Fruit fly (Drosophila melanogaster) whole organism, embryonic: ENCODE data around the gene CG8641.

ENCODE experiments used
- BEAF-32 ChIP-seq: fragments of 200-800 bp; sonication (Bioruptor generic); optimal IDR thresholded peaks from 3 replicates; lab custom pipeline; 2017; ENCODE audit warnings: missing biosample characterization, missing genetic modification characterization, mild to moderate bottlenecking, moderate library complexity, missing genetic modification reagents
- CG10431 ChIP-seq: fragments of 200-800 bp; sonication (Bioruptor generic); optimal IDR thresholded peaks from 3 replicates; lab custom pipeline; 2018; ENCODE audit warnings: missing biosample characterization, mild to moderate bottlenecking, missing genetic modification characterization
- CG10462 ChIP-seq: fragments of 200-800 bp; sonication (Bioruptor generic); optimal IDR thresholded peaks from 2 replicates; lab custom pipeline; 2016; ENCODE audit warnings: missing biosample characterization, missing genetic modification characterization
- CG10565 ChIP-seq: fragments of 200-800 bp; sonication (Bioruptor generic); optimal IDR thresholded peaks from 3 replicates; lab custom pipeline; 2016; ENCODE audit warnings: missing biosample characterization, mild to moderate bottlenecking, missing genetic modification characterization
- CG11695 ChIP-seq: fragments of 200-800 bp; sonication (Bioruptor generic); IDR thresholded peaks from 3 replicates; pipeline ENCODE4 v1.3.6; 2022; ENCODE audit warnings: missing biosample characterization, missing genetic modification characterization
- CG11723 ChIP-seq: fragments of 200-800 bp; sonication (Bioruptor generic); optimal IDR thresholded peaks from 2 replicates; lab custom pipeline; 2017; ENCODE audit warnings: missing biosample characterization, mild to moderate bottlenecking, missing genetic modification characterization
- CG12236 ChIP-seq: fragments of 200-800 bp; sonication (Bioruptor generic); optimal IDR thresholded peaks from 2 replicates; lab custom pipeline; 2016; ENCODE audit warnings: missing biosample characterization, missing genetic modification characterization
- CG13296 ChIP-seq: fragments of 200-800 bp; sonication (Bioruptor generic); optimal IDR thresholded peaks from 3 replicates; lab custom pipeline; 2018; ENCODE audit warnings: missing biosample characterization, mild to moderate bottlenecking, missing genetic modification characterization
- CG2129 ChIP-seq: fragments of 200-800 bp; sonication (Bioruptor generic); IDR thresholded peaks from 2 replicates; pipeline ENCODE4 v1.3.6; 2022; ENCODE audit warnings: missing biosample characterization, missing genetic modification characterization; ENCODE audit not compliant: partially characterized antibody
- CG31441 ChIP-seq: fragments of 200-800 bp; sonication (Bioruptor generic); IDR thresholded peaks from 2 replicates; pipeline ENCODE4 v1.3.6; 2022; ENCODE audit warnings: missing biosample characterization, missing genetic modification characterization
- CG32772 ChIP-seq: fragments of 200-800 bp; sonication (Bioruptor generic); IDR thresholded peaks from 2 replicates; pipeline ENCODE4 v1.3.6; 2022; ENCODE audit warnings: missing biosample characterization, missing genetic modification characterization
- CG33557 ChIP-seq: fragments of 200-800 bp; sonication (Bioruptor generic); optimal IDR thresholded peaks from 2 replicates; lab custom pipeline; 2019; ENCODE audit warnings: missing biosample characterization, mild to moderate bottlenecking, missing genetic modification characterization, moderate library complexity
- CG4730 ChIP-seq: fragments of 200-800 bp; sonication (Bioruptor generic); IDR thresholded peaks from 2 replicates; pipeline ENCODE4 v1.3.6; 2022; ENCODE audit warnings: missing biosample characterization, missing genetic modification characterization
- CG6813 ChIP-seq: fragments of 200-800 bp; sonication (Bioruptor generic); optimal IDR thresholded peaks from 2 replicates; lab custom pipeline; 2017; ENCODE audit warnings: missing biosample characterization, missing genetic modification characterization, mild to moderate bottlenecking, moderate library complexity, missing genetic modification reagents
- CG8765 ChIP-seq: fragments of 200-800 bp; sonication (Bioruptor generic); IDR thresholded peaks from 2 replicates; pipeline ENCODE4 v1.3.6; 2022; ENCODE audit warnings: missing biosample characterization, missing genetic modification characterization
- CG9215 ChIP-seq: fragments of 200-800 bp; sonication (Bioruptor generic); IDR thresholded peaks from 2 replicates; pipeline ENCODE4 v1.3.6; 2022; ENCODE audit warnings: missing biosample characterization, missing genetic modification characterization
- CG9727 ChIP-seq: fragments of 200-800 bp; sonication (Bioruptor generic); optimal IDR thresholded peaks from 3 replicates; lab custom pipeline; 2017; ENCODE audit warnings: missing biosample characterization, mild to moderate bottlenecking, missing genetic modification characterization
- Deaf1 ChIP-seq: fragments of 200-800 bp; optimal IDR thresholded peaks from 3 replicates; lab custom pipeline; 2019; ENCODE audit warnings: missing biosample characterization, mild to moderate bottlenecking, missing genetic modification characterization, moderate library complexity
- Doc3 ChIP-seq: fragments of 200-800 bp; sonication (Bioruptor generic); IDR thresholded peaks from 3 replicates; pipeline ENCODE4 v1.3.6; 2022; ENCODE audit warnings: missing biosample characterization, missing genetic modification characterization; ENCODE audit not compliant: partially characterized antibody
- Drgx ChIP-seq: fragments of 200-800 bp; sonication (Bioruptor generic); IDR thresholded peaks from 2 replicates; pipeline ENCODE4 v1.3.6; 2022; ENCODE audit warnings: missing biosample characterization, missing genetic modification characterization
- Ets65A ChIP-seq: fragments of 200-800 bp; sonication (Bioruptor generic); peaks from one replicate; lab custom pipeline; 2016; ENCODE audit warnings: missing biosample characterization, missing genetic modification characterization
- Lhr ChIP-seq: fragments of 200-800 bp; sonication (Bioruptor generic); optimal IDR thresholded peaks from 3 replicates; lab custom pipeline; 2017; ENCODE audit warnings: mild to moderate bottlenecking, missing biosample characterization, missing genetic modification reagents, missing genetic modification characterization
- Myb ChIP-seq: fragments of 200-800 bp; sonication (Bioruptor generic); optimal IDR thresholded peaks from 2 replicates; lab custom pipeline; 2016; ENCODE audit warnings: missing biosample characterization, missing genetic modification characterization
- Tbp ChIP-seq: fragments of >200 bp; optimal IDR thresholded peaks from 2 replicates; lab custom pipeline; 2018; ENCODE audit warnings: missing biosample characterization, missing genetic modification characterization
- az2 ChIP-seq: fragments of 200-800 bp; sonication (Bioruptor generic); optimal IDR thresholded peaks from 3 replicates; lab custom pipeline; 2016; ENCODE audit warnings: missing biosample characterization, missing genetic modification characterization
- btn ChIP-seq: fragments of 200-800 bp; sonication (Bioruptor generic); optimal IDR thresholded peaks from 2 replicates; lab custom pipeline; 2016; ENCODE audit warnings: missing biosample characterization, missing genetic modification characterization
- ci ChIP-seq: fragments of 200-800 bp; sonication (Bioruptor generic); IDR thresholded peaks from 3 replicates; pipeline ENCODE4 v1.3.6; 2022; ENCODE audit warnings: missing biosample characterization, missing genetic modification characterization
- dati ChIP-seq: fragments of 200-800 bp; sonication (Bioruptor generic); IDR thresholded peaks from 2 replicates; pipeline ENCODE4 v1.3.6; 2022; ENCODE audit warnings: missing biosample characterization, missing genetic modification characterization
- disco-r ChIP-seq: fragments of 200-800 bp; sonication (Bioruptor generic); optimal IDR thresholded peaks from 2 replicates; lab custom pipeline; 2016; ENCODE audit warnings: missing biosample characterization, missing genetic modification characterization
- gcm2 ChIP-seq: fragments of 200-800 bp; sonication (Bioruptor generic); optimal IDR thresholded peaks from 2 replicates; lab custom pipeline; 2016; ENCODE audit warnings: missing biosample characterization, missing genetic modification characterization
- h ChIP-seq: fragments of >200 bp; optimal IDR thresholded peaks from 2 replicates; lab custom pipeline; 2017
- hkb ChIP-seq, 2 experiments: fragments of 200-800 bp in 1 of 2; fragments of >200 bp in 1 of 2; sonication (Bioruptor generic) in 1 of 2; IDR thresholded peaks in 1 of 2; optimal IDR thresholded peaks in 1 of 2; 2 replicates each; pipeline versions ENCODE4 v1.3.6 to Lab custom; 2017 to 2022; ENCODE audit warnings: missing biosample characterization in 1 of 2, missing genetic modification characterization in 1 of 2
- lbe ChIP-seq: fragments of 200-800 bp; sonication (Bioruptor generic); optimal IDR thresholded peaks from 2 replicates; lab custom pipeline; 2016; ENCODE audit warnings: missing biosample characterization, mild to moderate bottlenecking, missing genetic modification characterization
- lmd ChIP-seq: fragments of 200-800 bp; sonication (Bioruptor generic); IDR thresholded peaks from 2 replicates; pipeline ENCODE4 v1.3.6; 2022; ENCODE audit warnings: missing biosample characterization, missing genetic modification characterization
- mld ChIP-seq: fragments of 200-800 bp; sonication (Bioruptor generic); IDR thresholded peaks from 3 replicates; pipeline ENCODE4 v1.3.6; 2022; ENCODE audit warnings: missing biosample characterization, missing genetic modification characterization; ENCODE audit not compliant: partially characterized antibody
- peb ChIP-seq: fragments of 200-800 bp; sonication (Bioruptor generic); IDR thresholded peaks from 2 replicates; pipeline ENCODE4 v1.3.6; 2022; ENCODE audit warnings: missing biosample characterization, missing genetic modification characterization
- sd ChIP-seq: fragments of 200-800 bp; sonication (Bioruptor generic); optimal IDR thresholded peaks from 3 replicates; lab custom pipeline; 2018; ENCODE audit warnings: missing biosample characterization, mild to moderate bottlenecking, missing genetic modification characterization, moderate library complexity
- ttk ChIP-seq: fragments of 200-800 bp; sonication (Bioruptor generic); IDR thresholded peaks from 2 replicates; pipeline ENCODE4 v2.1.2; 2022; ENCODE audit warnings: missing biosample characterization, missing genetic modification characterization
- z ChIP-seq: fragments of 200-800 bp; sonication (Bioruptor generic); IDR thresholded peaks from 3 replicates; pipeline ENCODE4 v1.3.6; 2022; ENCODE audit warnings: missing biosample characterization, missing genetic modification characterization
- zen ChIP-seq: fragments of 200-800 bp; sonication (Bioruptor generic); optimal IDR thresholded peaks from 3 replicates; lab custom pipeline; 2018; ENCODE audit warnings: missing biosample characterization, mild to moderate bottlenecking, missing genetic modification characterization, moderate library complexity
- zfh1 ChIP-seq: fragments of 200-800 bp; sonication (Bioruptor generic); IDR thresholded peaks from 3 replicates; pipeline ENCODE4 v1.3.6; 2022; ENCODE audit warnings: missing biosample characterization, missing genetic modification characterization

Gene CG8641

dm6 chr3L:7125289-7125955 lies 48.2 kb upstream of the CG8641 start, which contains the start of the genes msl-3 and BBS1 (continued):
- TF ChIP-seq CG31441 (GFP tag; lab: Robert Waterston, UW) (no peak), CG4730 (GFP tag; lab: Robert Waterston, UW) (no peak), zen (tag; lab: Kevin White, UChicago) (peak; percentile 28), CG6813 (GFP tag; lab: Kevin White, UChicago) (no peak), z (GFP tag; lab: Robert Waterston, UW) (no peak), CG12236 (GFP tag; lab: Kevin White, UChicago) (no peak), BEAF-32 (GFP tag; lab: Kevin White, UChicago) (peak; percentile 71), Lhr (peak; percentile 28), Myb (GFP tag; lab: Kevin White, UChicago) (peak; percentile 84), Drgx (GFP tag; lab: Robert Waterston, UW) (no peak), disco-r (GFP tag; lab: Kevin White, UChicago) (no peak), az2 (GFP tag; lab: Kevin White, UChicago) (no peak), mld (GFP tag; lab: Robert Waterston, UW) (0 out of 3 replicates have a peak, but pooled peaks have one; percentile 11), CG11723 (GFP tag; lab: Kevin White, UChicago) (no peak), CG32772 (GFP tag; lab: Robert Waterston, UW) (no peak), CG13296 (GFP tag; lab: Kevin White, UChicago) (no peak), ttk (GFP tag; lab: Robert Waterston, UW) (no peak), Deaf1 (tag; lab: Kevin White, UChicago) (no peak), dati (GFP tag; lab: Robert Waterston, UW) (no peak), CG9215 (GFP tag; lab: Robert Waterston, UW) (no peak), Doc3 (peak; percentile 51; the same call in 1 of the 3 replicates), lmd (GFP tag; lab: Robert Waterston, UW) (no peak), CG33557 (GFP tag; lab: Kevin White, UChicago) (no peak), hkb (optimal IDR thresholded peaks at IDR 0.05; lab: Kevin White, UChicago) (no peak), hkb (GFP tag; IDR thresholded peaks at IDR 0.05; lab: Robert Waterston, UW) (no peak), btn (GFP tag; lab: Kevin White, UChicago) (no peak), h (lab: Kevin White, UChicago) (no peak), zfh1 (GFP tag; lab: Robert Waterston, UW) (no peak), CG9727 (GFP tag; lab: Kevin White, UChicago) (no peak), Tbp (no peak), ci (GFP tag; lab: Robert Waterston, UW) (no peak), peb (GFP tag; lab: Robert Waterston, UW) (no peak), CG10565 (GFP tag; lab: Kevin White, UChicago) (no peak), gcm2 (no peak), CG8765 (no peak), CG10462 (GFP tag; lab: Kevin White, UChicago) (no peak), CG2129 (GFP tag; lab: Robert Waterston, UW) (peak; percentile 29; the same call in 1 of the 2 replicates), lbe (GFP tag; lab: Kevin White, UChicago) (no peak), sd (tag; lab: Kevin White, UChicago) (no peak)

dm6 chr3L:7122136-7122535 lies 44.9 kb upstream of the CG8641 start:
- TF ChIP-seq CG11695 (GFP tag; lab: Robert Waterston, UW) (no peak), CG10431 (no peak), Ets65A (peak; percentile 91)
- TF ChIP-seq, all 482 proteins: peak for 1
